Worm (Caenorhabditis elegans) whole organism, L1 larva: ENCODE measurements around the gene ttbk-4.
A peak's percentile ranks its signal among the peaks of the same experiment; 100 is the strongest.

Experiments used
- C16A3.4 ChIP-seq: fragments of 150-350 bp; optimal IDR thresholded peaks from 2 replicates; lab custom pipeline; 2014; ENCODE audit warnings: missing biosample characterization, missing genetic modification characterization
- C34B4.2 ChIP-seq: sonication (generic microtip); optimal IDR thresholded peaks from 2 replicates; lab custom pipeline; 2017; ENCODE audit warnings: mild to moderate bottlenecking, missing genetic modification characterization, missing compliant biosample characterization
- alr-1 ChIP-seq: fragments of 200-800 bp; sonication (Bioruptor generic); optimal IDR thresholded peaks from 2 replicates; lab custom pipeline; 2018; ENCODE audit warnings: borderline replicate concordance, mild to moderate bottlenecking, missing genetic modification characterization, missing compliant biosample characterization
- aly-2 ChIP-seq: fragments of 150-350 bp; optimal IDR thresholded peaks from 2 replicates; lab custom pipeline; 2014; ENCODE audit warnings: missing biosample characterization, missing genetic modification characterization
- blmp-1 ChIP-seq: fragments of 150-350 bp; optimal IDR thresholded peaks from 2 replicates; lab custom pipeline; 2014; ENCODE audit warnings: missing biosample characterization, missing genetic modification characterization
- ceh-63 ChIP-seq: fragments of 200-800 bp; sonication (Bioruptor generic); optimal IDR thresholded peaks from 2 replicates; lab custom pipeline; 2018; ENCODE audit warnings: mild to moderate bottlenecking, missing genetic modification characterization, missing compliant biosample characterization
- ceh-82 ChIP-seq, 3 experiments: fragments of 150-350 bp in 1 of 3; sonication (generic microtip) in 2 of 3; optimal IDR thresholded peaks; 2 replicates each; lab custom pipeline; 2014 to 2017; ENCODE audit warnings: missing biosample characterization in 3 of 3, missing genetic modification characterization in 3 of 3
- ceh-88 ChIP-seq: fragments of 200-800 bp; sonication (Bioruptor generic); IDR thresholded peaks from 2 replicates; pipeline ENCODE4 v1.3.6; 2022; ENCODE audit warnings: missing genetic modification characterization, missing compliant biosample characterization
- dsc-1 ChIP-seq: sonication (generic microtip); optimal IDR thresholded peaks from 2 replicates; lab custom pipeline; 2016; ENCODE audit warnings: mild to moderate bottlenecking, missing genetic modification characterization, missing compliant biosample characterization
- efl-1 ChIP-seq, 4 experiments: fragments of 150-350 bp; optimal IDR thresholded peaks in 3 of 4; peaks in 1 of 4; 1 replicate in 1 of 4; 2 replicates in 3 of 4; lab custom pipeline; 2014; ENCODE audit warnings: missing biosample characterization in 2 of 4, missing genetic modification characterization in 2 of 4, missing genetic modification reagents in 2 of 4
- efl-3 ChIP-seq: fragments of 200-800 bp; sonication (Bioruptor generic); optimal IDR thresholded peaks from 2 replicates; lab custom pipeline; 2018; ENCODE audit warnings: mild to moderate bottlenecking, missing genetic modification characterization, missing compliant biosample characterization
- egl-27 ChIP-seq, 2 experiments: fragments of 150-350 bp in 1 of 2; sonication (generic microtip); optimal IDR thresholded peaks; 3 replicates each; lab custom pipeline; 2017 to 2018; ENCODE audit warnings: missing biosample characterization in 2 of 2, missing genetic modification characterization in 2 of 2, missing genetic modification reagents in 2 of 2
- fkh-8 ChIP-seq: sonication (generic microtip); optimal IDR thresholded peaks from 2 replicates; lab custom pipeline; 2016; ENCODE audit warnings: mild to moderate bottlenecking, missing genetic modification characterization, missing compliant biosample characterization
- grh-1 ChIP-seq: fragments of 200-800 bp; sonication (Bioruptor generic); IDR thresholded peaks from 2 replicates; pipeline ENCODE4 v1.3.6; 2022; ENCODE audit warnings: missing genetic modification reagents, missing genetic modification characterization, missing compliant biosample characterization
- hpl-2 ChIP-seq: fragments of 150-350 bp; optimal IDR thresholded peaks from 2 replicates; lab custom pipeline; 2014; ENCODE audit warnings: missing biosample characterization, missing genetic modification reagents, missing genetic modification characterization
- irx-1 ChIP-seq: sonication (generic microtip); optimal IDR thresholded peaks from 2 replicates; lab custom pipeline; 2016; ENCODE audit warnings: missing genetic modification characterization, missing compliant biosample characterization
- isw-1 ChIP-seq: fragments of 200-800 bp; sonication (Bioruptor generic); IDR thresholded peaks from 2 replicates; pipeline ENCODE4 v1.3.6; 2022; ENCODE audit warnings: missing genetic modification characterization, missing compliant biosample characterization
- jun-1 ChIP-seq: fragments of 150-350 bp; optimal IDR thresholded peaks from 2 replicates; lab custom pipeline; 2014; ENCODE audit warnings: missing biosample characterization, missing genetic modification reagents, missing genetic modification characterization
- lin-13 ChIP-seq: fragments of 150-350 bp; optimal IDR thresholded peaks from 2 replicates; lab custom pipeline; 2014; ENCODE audit warnings: missing biosample characterization, missing genetic modification reagents, missing genetic modification characterization
- lin-14 ChIP-seq: fragments of 200-800 bp; sonication (Bioruptor generic); optimal IDR thresholded peaks from 2 replicates; lab custom pipeline; 2018; ENCODE audit warnings: mild to moderate bottlenecking, missing genetic modification characterization, moderate library complexity, missing compliant biosample characterization
- lin-35 ChIP-seq, 2 experiments: fragments of 150-350 bp; optimal IDR thresholded peaks; 2 replicates each; lab custom pipeline; 2014; ENCODE audit warnings: missing biosample characterization in 2 of 2, missing genetic modification characterization in 2 of 2, missing genetic modification reagents in 2 of 2
- mab-9 ChIP-seq: fragments of 200-800 bp; sonication (Bioruptor generic); IDR thresholded peaks from 2 replicates; pipeline ENCODE4 v1.3.6; 2022; ENCODE audit warnings: missing genetic modification reagents, missing genetic modification characterization, missing compliant biosample characterization
- mef-2 ChIP-seq: fragments of 150-350 bp; optimal IDR thresholded peaks from 2 replicates; lab custom pipeline; 2014; ENCODE audit warnings: missing biosample characterization, missing genetic modification characterization
- mep-1 ChIP-seq: fragments of 150-350 bp; optimal IDR thresholded peaks from 2 replicates; lab custom pipeline; 2014; ENCODE audit warnings: missing biosample characterization, missing genetic modification characterization
- nhr-11 ChIP-seq: fragments of 150-350 bp; optimal IDR thresholded peaks from 2 replicates; lab custom pipeline; 2014; ENCODE audit warnings: missing biosample characterization, missing genetic modification characterization
- nhr-19 ChIP-seq: fragments of 200-800 bp; sonication (Bioruptor generic); conservative IDR thresholded peaks from 2 replicates; pipeline ENCODE4 v1.3.6; 2022; ENCODE audit warnings: missing genetic modification characterization, missing compliant biosample characterization
- nhr-237 ChIP-seq: fragments of 150-350 bp; optimal IDR thresholded peaks from 2 replicates; lab custom pipeline; 2014; ENCODE audit warnings: missing biosample characterization, missing genetic modification characterization
- nhr-28 ChIP-seq: fragments of 150-350 bp; optimal IDR thresholded peaks from 2 replicates; lab custom pipeline; 2014; ENCODE audit warnings: missing biosample characterization, missing genetic modification characterization
- nhr-47 ChIP-seq: sonication (generic microtip); optimal IDR thresholded peaks from 2 replicates; lab custom pipeline; 2016; ENCODE audit warnings: mild to moderate bottlenecking, missing genetic modification characterization, moderate library complexity, missing compliant biosample characterization
- nhr-71 ChIP-seq: sonication (generic microtip); optimal IDR thresholded peaks from 2 replicates; lab custom pipeline; 2016; ENCODE audit warnings: mild to moderate bottlenecking, missing genetic modification characterization, moderate library complexity, missing compliant biosample characterization
- nhr-76 ChIP-seq: sonication (generic microtip); optimal IDR thresholded peaks from 2 replicates; lab custom pipeline; 2017; ENCODE audit warnings: missing biosample characterization, missing genetic modification characterization
- nhr-84 ChIP-seq: sonication (generic microtip); optimal IDR thresholded peaks from 2 replicates; lab custom pipeline; 2017; ENCODE audit warnings: missing biosample characterization, missing genetic modification characterization
- pag-3 ChIP-seq: sonication (generic microtip); optimal IDR thresholded peaks from 2 replicates; lab custom pipeline; 2017; ENCODE audit warnings: missing genetic modification characterization, mild to moderate bottlenecking, missing compliant biosample characterization, antibody characterized with exemption, borderline replicate concordance; ENCODE audit not compliant: insufficient read depth
- pqm-1 ChIP-seq: sonication (generic microtip); optimal IDR thresholded peaks from 3 replicates; lab custom pipeline; 2017; ENCODE audit warnings: missing biosample characterization, missing genetic modification characterization
- skn-1 ChIP-seq: fragments of 150-350 bp; optimal IDR thresholded peaks from 2 replicates; lab custom pipeline; 2014; ENCODE audit warnings: missing biosample characterization, missing genetic modification characterization
- sptf-1 ChIP-seq: fragments of 150-350 bp; optimal IDR thresholded peaks from 2 replicates; lab custom pipeline; 2014; ENCODE audit warnings: missing biosample characterization, missing genetic modification characterization
- swsn-7 ChIP-seq: sonication (generic microtip); optimal IDR thresholded peaks from 2 replicates; lab custom pipeline; 2016; ENCODE audit warnings: missing genetic modification characterization, missing compliant biosample characterization
- tbx-2 ChIP-seq: sonication (generic microtip); optimal IDR thresholded peaks from 2 replicates; lab custom pipeline; 2016; ENCODE audit warnings: missing genetic modification characterization, missing compliant biosample characterization
- tlp-1 ChIP-seq: fragments of 150-350 bp; optimal IDR thresholded peaks from 2 replicates; lab custom pipeline; 2014; ENCODE audit warnings: missing biosample characterization, missing genetic modification characterization
- unc-130 ChIP-seq: fragments of 150-350 bp; optimal IDR thresholded peaks from 2 replicates; lab custom pipeline; 2017; ENCODE audit warnings: missing biosample characterization, missing genetic modification characterization, inconsistent platforms
- unc-62 ChIP-seq: fragments of 150-350 bp; optimal IDR thresholded peaks from 2 replicates; lab custom pipeline; 2014; ENCODE audit warnings: missing biosample characterization, missing genetic modification reagents, missing genetic modification characterization
- xbp-1 ChIP-seq: sonication (generic microtip); optimal IDR thresholded peaks from 2 replicates; lab custom pipeline; 2016; ENCODE audit warnings: missing genetic modification characterization, missing compliant biosample characterization
- zag-1 ChIP-seq: fragments of 150-350 bp; optimal IDR thresholded peaks from 2 replicates; lab custom pipeline; 2014; ENCODE audit warnings: missing biosample characterization, missing genetic modification characterization
- ztf-4 ChIP-seq: fragments of 150-350 bp; optimal IDR thresholded peaks from 2 replicates; lab custom pipeline; 2014; ENCODE audit warnings: missing biosample characterization, missing genetic modification characterization

ttbk-4 gene

ce11 chrIV:10095171-10095570 lies 20.2 kb upstream of the ttbk-4 start, which contains the start of the genes C04G2.5 and msp-36:
Gene C04G2.5, minus strand, starts transcription at chrIV:10095271.
Gene msp-36, plus strand, starts transcription at chrIV:10095433.
- TF ChIP-seq sptf-1 (tag; lab: Kevin White, UChicago) (no peak), nhr-237 (no peak), nhr-47 (tag; lab: Kevin White, UChicago) (no peak), dsc-1 (tag; lab: Kevin White, UChicago) (no peak), nhr-28 (tag; lab: Kevin White, UChicago) (no peak)

ce11 chrIV:10090358-10090757 lies 15.4 kb upstream of the ttbk-4 start, which contains the start of gene ttbk-5:
Gene ttbk-5, plus strand, starts transcription at chrIV:10090658.
- TF ChIP-seq lin-14 (GFP tag; lab: Kevin White, UChicago) (no peak), tbx-2 (no peak), ztf-4 (tag; lab: Kevin White, UChicago) (no peak), alr-1 (tag; lab: Kevin White, UChicago) (no peak), C16A3.4 (tag; lab: Kevin White, UChicago) (no peak)

- TF ChIP-seq nhr-237 (no peak), mab-9 (0 out of 2 replicates have a peak, but pooled peaks have one; percentile 21), ceh-82 (tag; optimal IDR thresholded peaks at IDR 0.05; lab: Kevin White, UChicago) (no peak)
These were observed 14.8 kb upstream of the ttbk-4 start, which contains the start of gene ttr-39 for ce11 chrIV:10089777-10090176. Gene ttr-39, minus strand, starts transcription at chrIV:10089877.

DNA sequence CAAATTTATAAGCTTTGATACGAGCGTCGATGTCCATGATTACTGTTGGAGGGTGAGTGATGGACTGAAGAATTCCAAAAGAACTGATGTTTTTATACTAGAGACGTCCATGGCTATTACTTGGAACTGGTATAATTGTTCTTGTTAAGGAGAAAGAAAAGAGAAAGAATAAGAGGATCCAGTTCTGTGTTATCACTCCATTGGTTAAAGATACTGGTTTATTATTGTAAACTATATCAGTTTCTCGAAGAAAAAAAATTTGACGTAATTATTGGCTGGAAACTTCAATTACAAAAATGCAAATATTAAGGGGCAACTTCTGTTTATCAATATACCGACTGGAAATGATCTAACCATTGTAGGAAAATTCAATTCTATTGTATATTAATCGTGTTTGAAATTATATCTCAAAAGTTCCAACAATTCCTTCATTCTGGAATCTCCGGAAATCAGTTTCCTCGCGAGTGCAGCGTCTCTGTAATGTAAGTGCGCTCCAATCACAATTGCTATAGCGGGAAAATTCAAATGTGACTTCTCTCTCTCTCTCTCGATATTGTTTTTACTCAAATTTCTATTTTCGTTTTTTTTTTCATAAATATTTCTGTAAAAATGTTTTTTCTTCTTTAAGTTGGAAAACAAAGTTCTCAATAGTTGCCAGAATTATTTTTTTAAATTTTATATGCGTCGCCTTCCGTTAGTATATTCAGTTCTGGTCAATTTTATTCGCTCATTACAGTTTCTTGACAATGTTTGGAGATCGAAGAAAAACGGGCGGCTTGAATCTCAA lies 10.7 kb upstream of the ttbk-4 start, which contains the start of the genes col-2 and ndc-80:
col-2 (minus strand) TSS at position 51 of the 787 bp plus-strand sequence.
ndc-80 (plus strand) TSS at position 737 of the 787 bp plus-strand sequence.
- TF ChIP-seq skn-1 (tag; lab: Kevin White, UChicago): peak; percentile 70
- peak; percentile 71 for TF ChIP-seq blmp-1 (tag; lab: Kevin White, UChicago)
- no peak for TF ChIP-seq ceh-63 (GFP tag; lab: Kevin White, UChicago)
- TF ChIP-seq nhr-19: peak; percentile 58
- TF ChIP-seq C34B4.2 (tag; lab: Kevin White, UChicago): no peak
- peak in 2 of 3 experiments; percentile 36 to 80 for TF ChIP-seq ceh-82 (tag; optimal IDR thresholded peaks at IDR 0.05; lab: Kevin White, UChicago)
- TF ChIP-seq aly-2 (tag; lab: Kevin White, UChicago): no peak
- peak; percentile 83 for TF ChIP-seq nhr-71
- TF ChIP-seq mep-1 (tag; lab: Kevin White, UChicago): peak; percentile 82
- TF ChIP-seq sptf-1 (tag; lab: Kevin White, UChicago): no peak
- TF ChIP-seq dsc-1 (tag; lab: Kevin White, UChicago): peak; percentile 28
- TF ChIP-seq tlp-1 (tag; lab: Kevin White, UChicago): no peak
- TF ChIP-seq grh-1 (GFP tag; lab: Robert Waterston, UW): no peak
- no peak; the same call in 1 of the 2 replicates for TF ChIP-seq ceh-88
- peak; percentile 49 for TF ChIP-seq fkh-8
- no peak for TF ChIP-seq pqm-1 (tag; lab: Kevin White, UChicago)
- TF ChIP-seq unc-130 (tag; lab: Kevin White, UChicago): no peak
- TF ChIP-seq nhr-28 (tag; lab: Kevin White, UChicago): no peak
- no peak for TF ChIP-seq pag-3 (tag; lab: Kevin White, UChicago)
- no peak for TF ChIP-seq nhr-84
- no peak for TF ChIP-seq jun-1 (tag; lab: Kevin White, UChicago)
- TF ChIP-seq irx-1: no peak
- peak; percentile 85 to 95 for TF ChIP-seq lin-35 (GFP tag; optimal IDR thresholded peaks at IDR 0.05; lab: Kevin White, UChicago)
- peak; percentile 71 for TF ChIP-seq lin-13 (GFP tag; lab: Kevin White, UChicago)
- peak; percentile 71 for TF ChIP-seq xbp-1 (tag; lab: Kevin White, UChicago)
- no peak for TF ChIP-seq unc-62 (GFP tag; lab: Kevin White, UChicago)
- TF ChIP-seq efl-1 (optimal IDR thresholded peaks at IDR 0.05; lab: Kevin White, UChicago): peak; percentile 91 to 94
- peak; percentile 88 to 99 for TF ChIP-seq efl-1 (GFP tag; optimal IDR thresholded peaks at IDR 0.05 in 1 of 2; lab: Kevin White, UChicago)
- no peak for TF ChIP-seq zag-1 (tag; lab: Kevin White, UChicago)
- peak; percentile 93 for TF ChIP-seq C16A3.4 (tag; lab: Kevin White, UChicago)
- TF ChIP-seq nhr-11 (tag; lab: Kevin White, UChicago): no peak
- no peak for TF ChIP-seq mef-2 (tag; lab: Kevin White, UChicago)
- TF ChIP-seq efl-3 (GFP tag; lab: Kevin White, UChicago): no peak
- no peak for TF ChIP-seq nhr-76 (tag; lab: Kevin White, UChicago)
- no peak for TF ChIP-seq hpl-2 (GFP tag; lab: Kevin White, UChicago)
- TF ChIP-seq isw-1 (GFP tag; lab: Robert Waterston, UW): peak; percentile 48
- TF ChIP-seq swsn-7 (tag; lab: Kevin White, UChicago): peak; percentile 51
- no peak for TF ChIP-seq mab-9
- no peak for TF ChIP-seq egl-27 (tag; optimal IDR thresholded peaks at IDR 0.05; lab: Kevin White, UChicago)
